Fruit fly (Drosophila melanogaster): ENCODE results near the gene CG7218.
A peak's percentile ranks its signal among the peaks of the same experiment; 100 is the strongest.

Gene CG7218

dm6 chr3R:18171983-18172967 lies 8.1 kb upstream of the CG7218 start (continued):
- TF ChIP-seq Sox102F (GFP tag; optimal IDR thresholded peaks at IDR 0.05) (peak; percentile 96), vnd (GFP tag; IDR thresholded peaks at IDR 0.05; ENCODE audit: partially characterized antibody) (no peak), CG14050 (GFP tag; IDR thresholded peaks at IDR 0.05) (peak; percentile 81), chn (GFP tag; optimal IDR thresholded peaks at IDR 0.05) (peak; percentile 94), CG17829 (tag; optimal IDR thresholded peaks at IDR 0.05) (peak; percentile 92), CG13624 (GFP tag; optimal IDR thresholded peaks at IDR 0.05) (peak; percentile 78), vvl (GFP tag; IDR thresholded peaks at IDR 0.05) (peak; percentile 93), Side (GFP tag; optimal IDR thresholded peaks at IDR 0.05) (peak; percentile 91), PHDP (tag; optimal IDR thresholded peaks at IDR 0.05) (peak; percentile 94), CG6689 (GFP tag; IDR thresholded peaks at IDR 0.05) (peak; percentile 92), unpg (GFP tag; optimal IDR thresholded peaks at IDR 0.05) (peak; percentile 93), CG4820 (GFP tag; optimal IDR thresholded peaks at IDR 0.05) (peak; percentile 93), CG6765 (GFP tag; optimal IDR thresholded peaks at IDR 0.05) (peak; percentile 87), Camta (GFP tag; optimal IDR thresholded peaks at IDR 0.05) (peak; percentile 89), CG8281 (tag; optimal IDR thresholded peaks at IDR 0.05) (peak; percentile 82), sr (GFP tag; IDR thresholded peaks at IDR 0.05) (no peak), chif (GFP tag; optimal IDR thresholded peaks at IDR 0.05) (peak; percentile 88 to 93), CG4730 (GFP tag; IDR thresholded peaks at IDR 0.05) (peak; percentile 80), cad (GFP tag; optimal IDR thresholded peaks at IDR 0.05) (no peak), kay (GFP tag; optimal IDR thresholded peaks at IDR 0.05) (peak; percentile 88), klu (GFP tag; IDR thresholded peaks at IDR 0.05) (peak; percentile 88; the same call in 1 of the 2 replicates), NFAT (GFP tag; IDR thresholded peaks at IDR 0.05) (peak; percentile 63; the same call in 1 of the 2 replicates), gro (GFP tag; optimal IDR thresholded peaks at IDR 0.05) (peak; percentile 73), CG17328 (GFP tag; IDR thresholded peaks at IDR 0.05) (peak; percentile 87), CG31388 (GFP tag; optimal IDR thresholded peaks at IDR 0.05) (peak; percentile 77), z (GFP tag; IDR thresholded peaks at IDR 0.05) (0 out of 3 replicates have a peak, but pooled peaks have one; percentile 7), CG8944 (GFP tag; optimal IDR thresholded peaks at IDR 0.05) (peak; percentile 87), btn (GFP tag; optimal IDR thresholded peaks at IDR 0.05) (peak; percentile 74), CG18476 (GFP tag; optimal IDR thresholded peaks at IDR 0.05) (peak; percentile 93), BtbVII (GFP tag; optimal IDR thresholded peaks at IDR 0.05) (peak; percentile 92), Ada2b (GFP tag; IDR thresholded peaks at IDR 0.05) (peak; percentile 84), Dref (GFP tag; IDR thresholded peaks at IDR 0.05) (peak; percentile 38; the same call in 1 of the 2 replicates), hth (optimal IDR thresholded peaks at IDR 0.05) (no peak), CG13775 (GFP tag; optimal IDR thresholded peaks at IDR 0.05) (peak; percentile 94), az2 (GFP tag; optimal IDR thresholded peaks at IDR 0.05) (peak; percentile 95), ken (GFP tag; IDR thresholded peaks at IDR 0.05) (peak; percentile 81; the same call in 2 of the 3 replicates), CG2712 (tag; optimal IDR thresholded peaks at IDR 0.05) (peak; percentile 96), H2.0 (GFP tag; IDR thresholded peaks at IDR 0.05) (peak; percentile 80), rib (GFP tag; IDR thresholded peaks at IDR 0.05) (no peak; the same call in 1 of the 2 replicates), CG31441 (GFP tag; IDR thresholded peaks at IDR 0.05) (peak; percentile 98), Trl (optimal IDR thresholded peaks at IDR 0.05) (peak; percentile 76 to 77), Trl (GFP tag; optimal IDR thresholded peaks at IDR 0.05) (peak; percentile 74), CG9215 (GFP tag; IDR thresholded peaks at IDR 0.05) (peak; percentile 87), CG16863 (GFP tag; optimal IDR thresholded peaks at IDR 0.05) (peak; percentile 92), mam (GFP tag; optimal IDR thresholded peaks at IDR 0.05) (peak; percentile 91), zfh1 (GFP tag; IDR thresholded peaks at IDR 0.05) (peak; percentile 92), Nf-YC (tag; optimal IDR thresholded peaks at IDR 0.05) (peak; percentile 86), CG33557 (GFP tag; optimal IDR thresholded peaks at IDR 0.05) (peak; percentile 86), CG12071 (GFP tag; optimal IDR thresholded peaks at IDR 0.05) (peak; percentile 84), tll (GFP tag; optimal IDR thresholded peaks at IDR 0.05) (peak in 1 of 2 experiments; percentile 52)

Data from whole organism, embryonic.